Worm (Caenorhabditis elegans) whole organism, L2 larva: ENCODE data around the gene F54C9.11.

Experiments used
- aly-2 ChIP-seq: fragments of 150-350 bp; optimal IDR thresholded peaks from 2 replicates; lab custom pipeline; 2014; ENCODE audit warnings: missing biosample characterization, missing genetic modification characterization
- ama-1 ChIP-seq: fragments of 150-350 bp; optimal IDR thresholded peaks from 2 replicates; lab custom pipeline; 2018; ENCODE audit warnings: inconsistent platforms
- egl-27 ChIP-seq: sonication (generic microtip); optimal IDR thresholded peaks from 3 replicates; lab custom pipeline; 2017; ENCODE audit warnings: missing biosample characterization, missing genetic modification reagents, missing genetic modification characterization
- skn-1 ChIP-seq: sonication (generic microtip); optimal IDR thresholded peaks from 2 replicates; lab custom pipeline; 2017; ENCODE audit warnings: missing biosample characterization, missing genetic modification characterization
- snpc-4 ChIP-seq: fragments of 150-350 bp; optimal IDR thresholded peaks from 2 replicates; lab custom pipeline; 2014; ENCODE audit warnings: missing biosample characterization, missing genetic modification characterization
- unc-62 ChIP-seq: fragments of 150-350 bp; optimal IDR thresholded peaks from 2 replicates; lab custom pipeline; 2014; ENCODE audit warnings: missing biosample characterization, missing genetic modification reagents, missing genetic modification characterization

- TF ChIP-seq aly-2 (tag; lab: Kevin White, UChicago) (no peak), snpc-4 (no peak), egl-27 (tag; lab: Kevin White, UChicago) (no peak), skn-1 (tag; lab: Kevin White, UChicago) (no peak), unc-62 (GFP tag; lab: Kevin White, UChicago) (no peak), ama-1 (lab: Kevin White, UChicago) (no peak)
Measured at ce11 chrII:8566039-8566438, 18.8 kb downstream of the F54C9.11 start, which contains the start of gene stc-1.
